Worm (Caenorhabditis elegans) whole organism, late embryonic: ENCODE results near the gene cah-5.
A peak's percentile ranks its signal among the peaks of the same experiment; 100 is the strongest.

Experiments used
- C08G9.2 ChIP-seq: sonication (generic microtip); optimal IDR thresholded peaks from 2 replicates; lab custom pipeline; 2016; ENCODE audit warnings: mild to moderate bottlenecking, missing genetic modification characterization, moderate library complexity, missing compliant biosample characterization
- C38D4.7 ChIP-seq: fragments of 200-800 bp; sonication (Bioruptor generic); optimal IDR thresholded peaks from 2 replicates; lab custom pipeline; 2018; ENCODE audit warnings: mild to moderate bottlenecking, missing genetic modification characterization, moderate library complexity, missing compliant biosample characterization
- F13H6.1 ChIP-seq: sonication (generic microtip); optimal IDR thresholded peaks from 2 replicates; lab custom pipeline; 2016; ENCODE audit warnings: missing genetic modification characterization, missing compliant biosample characterization
- K02D7.2 ChIP-seq: sonication (generic microtip); optimal IDR thresholded peaks from 2 replicates; lab custom pipeline; 2017; ENCODE audit warnings: mild to moderate bottlenecking, missing genetic modification characterization, missing compliant biosample characterization
- K09A11.1 ChIP-seq: sonication (generic microtip); optimal IDR thresholded peaks from 2 replicates; lab custom pipeline; 2017; ENCODE audit warnings: antibody characterized with exemption, mild to moderate bottlenecking, missing genetic modification characterization, missing compliant biosample characterization; ENCODE audit not compliant: insufficient read depth
- Y22D7AL.16 ChIP-seq: sonication (generic microtip); optimal IDR thresholded peaks from 2 replicates; lab custom pipeline; 2016; ENCODE audit warnings: missing genetic modification characterization, missing compliant biosample characterization
- ahr-1 ChIP-seq: sonication (generic microtip); optimal IDR thresholded peaks from 2 replicates; lab custom pipeline; 2016; ENCODE audit warnings: missing genetic modification characterization, missing compliant biosample characterization
- ama-1 ChIP-seq: fragments of 150-350 bp; optimal IDR thresholded peaks from 2 replicates; lab custom pipeline; 2014
- ceh-18 ChIP-seq: sonication (generic microtip); optimal IDR thresholded peaks from 2 replicates; lab custom pipeline; 2016; ENCODE audit warnings: missing genetic modification characterization, missing compliant biosample characterization
- ceh-19 ChIP-seq: fragments of 200-800 bp; sonication (Bioruptor generic); optimal IDR thresholded peaks from 2 replicates; lab custom pipeline; 2018; ENCODE audit warnings: mild to moderate bottlenecking, missing genetic modification characterization, missing compliant biosample characterization
- ceh-2 ChIP-seq: sonication (generic microtip); optimal IDR thresholded peaks from 2 replicates; lab custom pipeline; 2016; ENCODE audit warnings: missing genotype, missing genetic modification characterization, missing compliant biosample characterization
- ceh-30 ChIP-seq: fragments of 150-350 bp; optimal IDR thresholded peaks from 2 replicates; lab custom pipeline; 2014; ENCODE audit warnings: missing biosample characterization, missing genetic modification characterization
- ceh-31 ChIP-seq: sonication (generic microtip); optimal IDR thresholded peaks from 2 replicates; lab custom pipeline; 2016; ENCODE audit warnings: missing genetic modification characterization, missing compliant biosample characterization
- ceh-45 ChIP-seq: fragments of 200-800 bp; sonication (Bioruptor generic); IDR thresholded peaks from 2 replicates; pipeline ENCODE4 v1.3.6; 2022; ENCODE audit warnings: missing genetic modification reagents, missing genetic modification characterization, missing compliant biosample characterization
- ceh-48 ChIP-seq: sonication (generic microtip); optimal IDR thresholded peaks from 2 replicates; lab custom pipeline; 2016; ENCODE audit warnings: missing genetic modification characterization, inconsistent platforms, missing compliant biosample characterization
- ceh-6 ChIP-seq: fragments of 200-800 bp; sonication (Bioruptor generic); optimal IDR thresholded peaks from 2 replicates; lab custom pipeline; 2018; ENCODE audit warnings: mild to moderate bottlenecking, missing genetic modification characterization, missing compliant biosample characterization
- dve-1 ChIP-seq: sonication (generic microtip); optimal IDR thresholded peaks from 2 replicates; lab custom pipeline; 2017; ENCODE audit warnings: antibody characterized with exemption, mild to moderate bottlenecking, missing genetic modification characterization, missing compliant biosample characterization
- elt-2 ChIP-seq: sonication (generic microtip); optimal IDR thresholded peaks from 2 replicates; lab custom pipeline; 2016; ENCODE audit warnings: missing genetic modification reagents, missing genetic modification characterization, missing compliant biosample characterization
- ets-4 ChIP-seq: sonication (generic microtip); optimal IDR thresholded peaks from 2 replicates; lab custom pipeline; 2016; ENCODE audit warnings: missing genetic modification characterization, missing compliant biosample characterization
- eyg-1 ChIP-seq: sonication (generic microtip); optimal IDR thresholded peaks from 2 replicates; lab custom pipeline; 2016; ENCODE audit warnings: missing genotype, missing genetic modification characterization, missing compliant biosample characterization
- fax-1 ChIP-seq: sonication (generic microtip); optimal IDR thresholded peaks from 2 replicates; lab custom pipeline; 2016; ENCODE audit warnings: missing genotype, missing genetic modification characterization, missing compliant biosample characterization
- fkh-10 ChIP-seq: fragments of 150-350 bp; optimal IDR thresholded peaks from 2 replicates; lab custom pipeline; 2014; ENCODE audit warnings: missing biosample characterization, missing genetic modification reagents, missing genetic modification characterization
- fkh-6 ChIP-seq: sonication (generic microtip); optimal IDR thresholded peaks from 2 replicates; lab custom pipeline; 2016; ENCODE audit warnings: missing genetic modification characterization, missing compliant biosample characterization
- gmeb-2 ChIP-seq: sonication (generic microtip); optimal IDR thresholded peaks from 2 replicates; lab custom pipeline; 2016; ENCODE audit warnings: missing genetic modification characterization, inconsistent platforms, missing compliant biosample characterization
- hlh-15 ChIP-seq: sonication (generic microtip); optimal IDR thresholded peaks from 2 replicates; lab custom pipeline; 2016; ENCODE audit warnings: missing genetic modification characterization, missing compliant biosample characterization
- hlh-8 ChIP-seq: sonication (generic microtip); optimal IDR thresholded peaks from 2 replicates; lab custom pipeline; 2016; ENCODE audit warnings: missing genotype, missing genetic modification characterization, missing compliant biosample characterization
- lim-6 ChIP-seq: sonication (generic microtip); optimal IDR thresholded peaks from 2 replicates; lab custom pipeline; 2016; ENCODE audit warnings: missing genetic modification characterization, missing compliant biosample characterization
- madf-2 ChIP-seq: sonication (generic microtip); optimal IDR thresholded peaks from 2 replicates; lab custom pipeline; 2017; ENCODE audit warnings: missing genetic modification characterization, missing compliant biosample characterization
- mec-3 ChIP-seq: sonication (generic microtip); optimal IDR thresholded peaks from 2 replicates; lab custom pipeline; 2016; ENCODE audit warnings: borderline replicate concordance, missing genetic modification characterization, missing compliant biosample characterization
- nhr-11 ChIP-seq: fragments of 150-350 bp; optimal IDR thresholded peaks from 2 replicates; lab custom pipeline; 2014; ENCODE audit warnings: missing biosample characterization, missing genetic modification characterization
- npax-4 ChIP-seq: sonication (generic microtip); optimal IDR thresholded peaks from 2 replicates; lab custom pipeline; 2016; ENCODE audit warnings: missing genetic modification characterization, missing compliant biosample characterization
- pag-3 ChIP-seq: sonication (generic microtip); optimal IDR thresholded peaks from 2 replicates; lab custom pipeline; 2016; ENCODE audit warnings: missing compliant biosample characterization, missing genetic modification characterization, borderline replicate concordance
- pha-2 ChIP-seq: sonication (generic microtip); optimal IDR thresholded peaks from 2 replicates; lab custom pipeline; 2017; ENCODE audit warnings: mild to moderate bottlenecking, missing genetic modification characterization, missing compliant biosample characterization
- pros-1 ChIP-seq: fragments of 150-350 bp; optimal IDR thresholded peaks from 2 replicates; lab custom pipeline; 2014; ENCODE audit warnings: missing biosample characterization, missing genetic modification reagents, missing genetic modification characterization
- ref-2 ChIP-seq: sonication (generic microtip); optimal IDR thresholded peaks from 2 replicates; lab custom pipeline; 2016; ENCODE audit warnings: missing genetic modification characterization, missing compliant biosample characterization
- rnt-1 ChIP-seq: sonication (generic microtip); optimal IDR thresholded peaks from 2 replicates; lab custom pipeline; 2016; ENCODE audit warnings: missing genetic modification characterization, missing compliant biosample characterization
- sdc-2 ChIP-seq: sonication (generic microtip); optimal IDR thresholded peaks from 2 replicates; lab custom pipeline; 2016; ENCODE audit warnings: missing genotype, missing genetic modification characterization, missing compliant biosample characterization
- tbx-2 ChIP-seq: sonication (generic microtip); optimal IDR thresholded peaks from 2 replicates; lab custom pipeline; 2016; ENCODE audit warnings: missing genetic modification characterization, missing compliant biosample characterization
- tbx-7 ChIP-seq: sonication (generic microtip); optimal IDR thresholded peaks from 2 replicates; lab custom pipeline; 2016; ENCODE audit warnings: missing genotype, missing genetic modification characterization, missing compliant biosample characterization
- unc-3 ChIP-seq, 2 experiments: fragments of 200-800 bp in 1 of 2; sonication (Bioruptor generic) in 1 of 2; sonication (generic microtip) in 1 of 2; conservative IDR thresholded peaks in 1 of 2; optimal IDR thresholded peaks in 1 of 2; 2 replicates each; pipeline versions ENCODE4 v1.3.6 to Lab custom; 2016 to 2022; ENCODE audit warnings: missing compliant biosample characterization in 2 of 2, missing genetic modification characterization in 2 of 2, missing genetic modification reagents in 1 of 2
- unc-42 ChIP-seq: sonication (generic microtip); optimal IDR thresholded peaks from 2 replicates; lab custom pipeline; 2016; ENCODE audit warnings: missing genotype, missing genetic modification characterization, missing compliant biosample characterization
- zip-5 ChIP-seq: sonication (generic microtip); optimal IDR thresholded peaks from 2 replicates; lab custom pipeline; 2016; ENCODE audit warnings: missing genetic modification characterization, missing compliant biosample characterization
- ztf-16 ChIP-seq: sonication (generic microtip); optimal IDR thresholded peaks from 2 replicates; lab custom pipeline; 2017; ENCODE audit warnings: missing genetic modification characterization, missing compliant biosample characterization

Gene cah-5

ce11 chrX:7061265-7061664 lies 41.4 kb downstream of the cah-5 start:
- TF ChIP-seq C38D4.7 (no peak), ceh-6 (GFP tag; lab: Kevin White, UChicago) (no peak), npax-4 (no peak), eyg-1 (tag; lab: Kevin White, UChicago) (no peak)

ce11 chrX:7063236-7063635 lies 43.4 kb downstream of the cah-5 start, which contains the start of gene B0403.3:
Gene B0403.3 (minus strand): TSS chrX:7063336.
- TF ChIP-seq pros-1 (tag; lab: Kevin White, UChicago) = no peak
- no peak for TF ChIP-seq pha-2
- TF ChIP-seq rnt-1 (tag; lab: Kevin White, UChicago) = no peak
- no peak for TF ChIP-seq ama-1
- TF ChIP-seq C08G9.2 = no peak
- no peak for TF ChIP-seq ets-4 (tag; lab: Kevin White, UChicago)
- TF ChIP-seq ceh-2 (tag; lab: Kevin White, UChicago) = no peak
- TF ChIP-seq lim-6 (tag; lab: Kevin White, UChicago) = no peak
- no peak for TF ChIP-seq fax-1 (tag; lab: Kevin White, UChicago)
- TF ChIP-seq nhr-11 (tag; lab: Kevin White, UChicago) = no peak
- no peak for TF ChIP-seq tbx-7 (tag; lab: Kevin White, UChicago)
- TF ChIP-seq ceh-30 (tag; lab: Kevin White, UChicago) = no peak
- TF ChIP-seq hlh-8 (tag; lab: Kevin White, UChicago) = no peak
- no peak for TF ChIP-seq tbx-2
- TF ChIP-seq ceh-19 (GFP tag; lab: Kevin White, UChicago) = no peak
- no peak for TF ChIP-seq ceh-45
- TF ChIP-seq ahr-1 (tag; lab: Kevin White, UChicago) = no peak

- TF ChIP-seq gmeb-2 (tag; lab: Kevin White, UChicago) = no peak
- no peak for TF ChIP-seq K02D7.2 (tag; lab: Kevin White, UChicago)
- TF ChIP-seq ztf-16 (tag; lab: Kevin White, UChicago) = no peak
- TF ChIP-seq ref-2 (tag; lab: Kevin White, UChicago) = no peak
- TF ChIP-seq madf-2 (tag; lab: Kevin White, UChicago) = no peak
- no peak for TF ChIP-seq fax-1 (tag; lab: Kevin White, UChicago)
- TF ChIP-seq F13H6.1 (tag; lab: Kevin White, UChicago) = no peak
- no peak for TF ChIP-seq npax-4
- TF ChIP-seq eyg-1 (tag; lab: Kevin White, UChicago) = no peak
- TF ChIP-seq Y22D7AL.16 (tag; lab: Kevin White, UChicago) = no peak
- no peak for TF ChIP-seq mec-3 (tag; lab: Kevin White, UChicago)
- TF ChIP-seq hlh-15 (tag; lab: Kevin White, UChicago) = no peak
- TF ChIP-seq elt-2 (tag; lab: Kevin White, UChicago) = no peak
- no peak for TF ChIP-seq lim-6 (tag; lab: Kevin White, UChicago)
Measured at ce11 chrX:7066003-7066402, 46.2 kb downstream of the cah-5 start.

ce11 chrX:7067250-7067958 lies 47.6 kb downstream of the cah-5 start:
- TF ChIP-seq ceh-48 (tag; lab: Kevin White, UChicago) = no peak
- peak; percentile 39 for TF ChIP-seq pha-2
- TF ChIP-seq, all 69 proteins: peak for 1

ce11 chrX:7068400-7068799 lies 48.6 kb downstream of the cah-5 start, which contains the start of gene pdi-6:
Gene pdi-6 (minus strand): TSS chrX:7068563.
- TF ChIP-seq tbx-2 (peak; percentile 89), fkh-10 (GFP tag; lab: Kevin White, UChicago) (no peak), rnt-1 (tag; lab: Kevin White, UChicago) (peak; percentile 73), fax-1 (tag; lab: Kevin White, UChicago) (peak; percentile 20), C08G9.2 (peak; percentile 80), hlh-8 (tag; lab: Kevin White, UChicago) (peak; percentile 70), fkh-6 (tag; lab: Kevin White, UChicago) (peak; percentile 47), pag-3 (tag; lab: Kevin White, UChicago) (no peak), ref-2 (tag; lab: Kevin White, UChicago) (peak; percentile 49), sdc-2 (peak; percentile 48), unc-42 (tag; lab: Kevin White, UChicago) (peak; percentile 68), ceh-2 (tag; lab: Kevin White, UChicago) (peak; percentile 81), K09A11.1 (tag; lab: Kevin White, UChicago) (no peak), dve-1 (tag; lab: Kevin White, UChicago) (peak; percentile 48), mec-3 (tag; lab: Kevin White, UChicago) (no peak), unc-3 (GFP tag; conservative IDR thresholded peaks at IDR 0.05; lab: Robert Waterston, UW) (no peak), unc-3 (tag; optimal IDR thresholded peaks at IDR 0.05; lab: Kevin White, UChicago) (no peak), ceh-31 (tag; lab: Kevin White, UChicago) (peak; percentile 94), gmeb-2 (tag; lab: Kevin White, UChicago) (no peak), zip-5 (tag; lab: Kevin White, UChicago) (peak; percentile 17), ceh-18 (tag; lab: Kevin White, UChicago) (peak; percentile 42), eyg-1 (tag; lab: Kevin White, UChicago) (peak; percentile 20), elt-2 (tag; lab: Kevin White, UChicago) (peak; percentile 60)
